Worm (Caenorhabditis elegans) whole organism, L4/young adult: ENCODE results near the gene K08H10.6.

ENCODE experiments used
- dao-5 ChIP-seq: sonication (generic microtip); optimal IDR thresholded peaks from 2 replicates; lab custom pipeline; 2016; ENCODE audit warnings: missing genotype, missing genetic modification characterization, moderate library complexity, missing compliant biosample characterization
- him-1 ChIP-seq: sonication (generic microtip); optimal IDR thresholded peaks from 2 replicates; lab custom pipeline; 2016; ENCODE audit warnings: missing genotype, missing genetic modification reagents, missing genetic modification characterization, missing compliant biosample characterization

- TF ChIP-seq him-1 (tag; lab: Kevin White, UChicago) (no peak), dao-5 (no peak)
Observed at ce11 chrV:9950861-9951260, 44.8 kb downstream of the K08H10.6 start, which contains the start of gene ttr-46.
